Worm (Caenorhabditis elegans) whole organism, young adult: ENCODE results near the gene doxa-1.

Experiments used
- B0035.1 ChIP-seq: sonication (generic microtip); optimal IDR thresholded peaks from 2 replicates; lab custom pipeline; 2016; ENCODE audit warnings: missing genetic modification characterization, mild to moderate bottlenecking, missing compliant biosample characterization, missing genotype, missing genetic modification reagents
- F10E7.11 ChIP-seq: sonication (generic microtip); optimal IDR thresholded peaks from 2 replicates; lab custom pipeline; 2017; ENCODE audit warnings: mild to moderate bottlenecking, missing genetic modification characterization, moderate library complexity, missing compliant biosample characterization
- F23B12.7 ChIP-seq: sonication (generic microtip); optimal IDR thresholded peaks from 2 replicates; lab custom pipeline; 2017; ENCODE audit warnings: missing genetic modification characterization, mild to moderate bottlenecking, missing compliant biosample characterization, antibody characterized with exemption, moderate library complexity; ENCODE audit not compliant: insufficient read depth
- F33H1.4 ChIP-seq: fragments of 200-800 bp; sonication (Bioruptor generic); IDR thresholded peaks from 2 replicates; pipeline ENCODE4 v1.3.6; 2022; ENCODE audit warnings: missing genetic modification reagents, missing genetic modification characterization, missing compliant biosample characterization
- F39B2.1 ChIP-seq: fragments of 200-800 bp; sonication (Bioruptor generic); IDR thresholded peaks from 2 replicates; pipeline ENCODE4 v1.3.6; 2022; ENCODE audit warnings: missing genetic modification reagents, missing genetic modification characterization, missing compliant biosample characterization
- F57A8.1 ChIP-seq: fragments of 200-800 bp; sonication (Bioruptor generic); optimal IDR thresholded peaks from 2 replicates; lab custom pipeline; 2018; ENCODE audit warnings: mild to moderate bottlenecking, missing genetic modification characterization, moderate library complexity, missing compliant biosample characterization
- K11D2.4 ChIP-seq: fragments of 200-800 bp; sonication (Bioruptor generic); IDR thresholded peaks from 2 replicates; pipeline ENCODE4 v1.3.6; 2022; ENCODE audit warnings: missing genetic modification reagents, missing genetic modification characterization, missing compliant biosample characterization
- akir-1 ChIP-seq: fragments of 200-800 bp; sonication (Bioruptor generic); optimal IDR thresholded peaks from 2 replicates; lab custom pipeline; 2018; ENCODE audit warnings: mild to moderate bottlenecking, missing genetic modification characterization, moderate library complexity, missing compliant biosample characterization
- ama-1 ChIP-seq, 3 experiments: fragments of 150-350 bp in 1 of 3; sonication (generic microtip) in 2 of 3; optimal IDR thresholded peaks; 2 replicates each; lab custom pipeline; 2014 to 2018; ENCODE audit warnings: missing biosample characterization in 2 of 3, missing genetic modification characterization in 2 of 3, missing genetic modification reagents in 2 of 3
- atf-7 ChIP-seq: sonication (generic microtip); optimal IDR thresholded peaks from 2 replicates; lab custom pipeline; 2017; ENCODE audit warnings: mild to moderate bottlenecking, missing genetic modification characterization, missing compliant biosample characterization
- attf-3 ChIP-seq: fragments of 200-800 bp; sonication (Bioruptor generic); conservative IDR thresholded peaks from 2 replicates; pipeline ENCODE4 v1.3.6; 2022; ENCODE audit warnings: missing genetic modification reagents, missing genetic modification characterization, missing compliant biosample characterization
- bed-2 ChIP-seq: fragments of 200-800 bp; sonication (Bioruptor generic); IDR thresholded peaks from 2 replicates; pipeline ENCODE4 v1.3.6; 2022; ENCODE audit warnings: missing genetic modification reagents, missing genetic modification characterization, missing compliant biosample characterization
- ccch-3 ChIP-seq: fragments of 200-800 bp; sonication (Bioruptor generic); optimal IDR thresholded peaks from 2 replicates; lab custom pipeline; 2018; ENCODE audit warnings: mild to moderate bottlenecking, missing genetic modification characterization, missing compliant biosample characterization
- cebp-1 ChIP-seq, 2 experiments: fragments of 200-800 bp in 1 of 2; sonication (Bioruptor generic) in 1 of 2; sonication (generic microtip) in 1 of 2; IDR thresholded peaks in 1 of 2; optimal IDR thresholded peaks in 1 of 2; 2 replicates each; pipeline versions ENCODE4 v1.3.6 to Lab custom; 2017 to 2022; ENCODE audit warnings: missing compliant biosample characterization in 2 of 2, missing genetic modification characterization in 2 of 2, mild to moderate bottlenecking in 1 of 2, missing genetic modification reagents in 1 of 2, moderate library complexity in 1 of 2
- ceh-100 ChIP-seq: fragments of 200-800 bp; sonication (Bioruptor generic); IDR thresholded peaks from 2 replicates; pipeline ENCODE4 v1.3.6; 2022; ENCODE audit warnings: missing genetic modification reagents, missing genetic modification characterization, missing compliant biosample characterization
- ceh-27 ChIP-seq: fragments of 200-800 bp; sonication (Bioruptor generic); optimal IDR thresholded peaks from 2 replicates; lab custom pipeline; 2018; ENCODE audit warnings: mild to moderate bottlenecking, missing genetic modification characterization, moderate library complexity, missing compliant biosample characterization
- ceh-40 ChIP-seq: fragments of 200-800 bp; sonication (Bioruptor generic); IDR thresholded peaks from 2 replicates; pipeline ENCODE4 v1.3.6; 2022; ENCODE audit warnings: missing genetic modification characterization, missing compliant biosample characterization
- ceh-79 ChIP-seq: sonication (generic microtip); optimal IDR thresholded peaks from 2 replicates; lab custom pipeline; 2017; ENCODE audit warnings: mild to moderate bottlenecking, missing genetic modification characterization, missing compliant biosample characterization
- dpff-1 ChIP-seq: sonication (generic microtip); optimal IDR thresholded peaks from 2 replicates; lab custom pipeline; 2017; ENCODE audit warnings: mild to moderate bottlenecking, missing genetic modification characterization, missing compliant biosample characterization
- egl-18 ChIP-seq: fragments of 200-800 bp; sonication (Bioruptor generic); IDR thresholded peaks from 2 replicates; pipeline ENCODE4 v1.3.6; 2022; ENCODE audit warnings: missing genetic modification reagents, missing genetic modification characterization, missing compliant biosample characterization
- egl-44 ChIP-seq: fragments of 200-800 bp; sonication (Bioruptor generic); IDR thresholded peaks from 2 replicates; pipeline ENCODE4 v1.3.6; 2022; ENCODE audit warnings: missing genetic modification reagents, missing genetic modification characterization, missing compliant biosample characterization
- hmg-1.2 ChIP-seq: fragments of 200-800 bp; sonication (Bioruptor generic); IDR thresholded peaks from 2 replicates; pipeline ENCODE4 v1.3.6; 2022; ENCODE audit warnings: missing genetic modification reagents, missing genetic modification characterization, missing compliant biosample characterization
- lag-1 ChIP-seq: fragments of 200-800 bp; sonication (Bioruptor generic); IDR thresholded peaks from 2 replicates; pipeline ENCODE4 v1.3.6; 2022; ENCODE audit warnings: missing genetic modification reagents, missing genetic modification characterization, missing compliant biosample characterization
- let-607 ChIP-seq, 2 experiments: fragments of 200-800 bp in 1 of 2; sonication (Bioruptor generic) in 1 of 2; sonication (generic microtip) in 1 of 2; optimal IDR thresholded peaks; 2 replicates each; lab custom pipeline; 2016 to 2018; ENCODE audit warnings: mild to moderate bottlenecking in 2 of 2, missing compliant biosample characterization in 2 of 2, missing genetic modification characterization in 2 of 2, moderate library complexity in 2 of 2, missing genotype in 1 of 2
- lin-26 ChIP-seq: fragments of 200-800 bp; sonication (Bioruptor generic); IDR thresholded peaks from 2 replicates; pipeline ENCODE4 v1.3.6; 2022; ENCODE audit warnings: missing genetic modification reagents, missing genetic modification characterization, missing compliant biosample characterization
- lsl-1 ChIP-seq: fragments of 200-800 bp; sonication (Bioruptor generic); optimal IDR thresholded peaks from 2 replicates; lab custom pipeline; 2018; ENCODE audit warnings: mild to moderate bottlenecking, missing genetic modification characterization, moderate library complexity, missing compliant biosample characterization
- lsy-27 ChIP-seq: sonication (generic microtip); optimal IDR thresholded peaks from 2 replicates; lab custom pipeline; 2017; ENCODE audit warnings: missing genetic modification characterization, mild to moderate bottlenecking, missing compliant biosample characterization, antibody characterized with exemption, missing genotype, borderline replicate concordance; ENCODE audit not compliant: insufficient read depth
- madf-8 ChIP-seq: fragments of 200-800 bp; sonication (Bioruptor generic); conservative IDR thresholded peaks from 2 replicates; pipeline ENCODE4 v1.3.6; 2022; ENCODE audit warnings: missing genetic modification reagents, missing genetic modification characterization, missing compliant biosample characterization
- nhr-120 ChIP-seq: fragments of 200-800 bp; sonication (Bioruptor generic); IDR thresholded peaks from 2 replicates; pipeline ENCODE4 v1.3.6; 2022; ENCODE audit warnings: missing genetic modification characterization, missing compliant biosample characterization
- nhr-179 ChIP-seq: sonication (generic microtip); optimal IDR thresholded peaks from 2 replicates; lab custom pipeline; 2016; ENCODE audit warnings: mild to moderate bottlenecking, missing genetic modification characterization, missing compliant biosample characterization
- nhr-27 ChIP-seq: fragments of 200-800 bp; sonication (Bioruptor generic); optimal IDR thresholded peaks from 2 replicates; lab custom pipeline; 2018; ENCODE audit warnings: mild to moderate bottlenecking, missing genetic modification characterization, moderate library complexity, missing compliant biosample characterization
- pbrm-1 ChIP-seq: fragments of 200-800 bp; sonication (Bioruptor generic); IDR thresholded peaks from 2 replicates; pipeline ENCODE4 v1.3.6; 2022; ENCODE audit warnings: missing genetic modification reagents, missing genetic modification characterization, missing compliant biosample characterization
- sea-2 ChIP-seq: fragments of 200-800 bp; sonication (Bioruptor generic); IDR thresholded peaks from 2 replicates; pipeline ENCODE4 v1.3.6; 2022; ENCODE audit warnings: missing genetic modification characterization, missing compliant biosample characterization
- somi-1 ChIP-seq: fragments of 200-800 bp; sonication (Bioruptor generic); optimal IDR thresholded peaks from 2 replicates; lab custom pipeline; 2018; ENCODE audit warnings: mild to moderate bottlenecking, missing genetic modification characterization, missing compliant biosample characterization
- ztf-25 ChIP-seq: fragments of 200-800 bp; sonication (Bioruptor generic); IDR thresholded peaks from 2 replicates; pipeline ENCODE4 v1.3.6; 2022; ENCODE audit warnings: missing genetic modification reagents, missing genetic modification characterization, missing compliant biosample characterization
- ztf-26 ChIP-seq: sonication (generic microtip); optimal IDR thresholded peaks from 2 replicates; lab custom pipeline; 2017; ENCODE audit warnings: missing genetic modification characterization, missing compliant biosample characterization
- ztf-6 ChIP-seq: fragments of 200-800 bp; sonication (Bioruptor generic); IDR thresholded peaks from 2 replicates; pipeline ENCODE4 v1.3.6; 2022; ENCODE audit warnings: missing genetic modification reagents, missing genetic modification characterization, missing compliant biosample characterization

doxa-1 gene

ce11 chrIII:8580802-8581201 lies at the start of gene doxa-1:
Gene doxa-1, plus strand, starts transcription at chrIII:8581102.
- no peak for TF ChIP-seq ceh-79 (tag; lab: Kevin White, UChicago)
- TF ChIP-seq K11D2.4 (GFP tag; lab: Robert Waterston, UW), result no peak
- TF ChIP-seq dpff-1 (tag; lab: Kevin White, UChicago), result no peak
- TF ChIP-seq let-607 (tag; optimal IDR thresholded peaks at IDR 0.05; lab: Kevin White, UChicago), result no peak
- no peak for TF ChIP-seq nhr-27 (tag; lab: Kevin White, UChicago)
- TF ChIP-seq pbrm-1 (GFP tag; lab: Robert Waterston, UW), result no peak
- no peak for TF ChIP-seq hmg-1.2
- no peak for TF ChIP-seq nhr-179 (tag; lab: Kevin White, UChicago)
- TF ChIP-seq ztf-25, result no peak
- no peak for TF ChIP-seq ama-1 (optimal IDR thresholded peaks at IDR 0.05; lab: Kevin White, UChicago)
- TF ChIP-seq ama-1 (GFP tag; optimal IDR thresholded peaks at IDR 0.05; lab: Kevin White, UChicago), result no peak
- TF ChIP-seq cebp-1 (GFP tag; IDR thresholded peaks at IDR 0.05; lab: Robert Waterston, UW), result no peak
- no peak for TF ChIP-seq cebp-1 (tag; optimal IDR thresholded peaks at IDR 0.05; lab: Kevin White, UChicago)
- TF ChIP-seq F23B12.7 (tag; lab: Kevin White, UChicago), result no peak
- no peak for TF ChIP-seq ceh-100 (GFP tag; lab: Robert Waterston, UW)
- TF ChIP-seq egl-18 (GFP tag; lab: Robert Waterston, UW), result no peak
- no peak for TF ChIP-seq F57A8.1
- no peak for TF ChIP-seq F33H1.4 (GFP tag; lab: Robert Waterston, UW)
- TF ChIP-seq ceh-40 (GFP tag; lab: Robert Waterston, UW), result no peak
- TF ChIP-seq madf-8, result no peak
- TF ChIP-seq egl-44, result no peak

- TF ChIP-seq lin-26 (no peak), nhr-120 (GFP tag; lab: Robert Waterston, UW) (no peak), atf-7 (tag; lab: Kevin White, UChicago) (no peak), F39B2.1 (GFP tag; lab: Robert Waterston, UW) (no peak), somi-1 (GFP tag; lab: Kevin White, UChicago) (no peak), sea-2 (GFP tag; lab: Robert Waterston, UW) (no peak), B0035.1 (no peak), akir-1 (GFP tag; lab: Kevin White, UChicago) (no peak), lsl-1 (no peak), ccch-3 (GFP tag; lab: Kevin White, UChicago) (no peak), lsy-27 (tag; lab: Kevin White, UChicago) (no peak), cebp-1 (GFP tag; IDR thresholded peaks at IDR 0.05; lab: Robert Waterston, UW) (no peak), cebp-1 (tag; optimal IDR thresholded peaks at IDR 0.05; lab: Kevin White, UChicago) (no peak), ceh-27 (no peak), F10E7.11 (no peak), attf-3 (GFP tag; lab: Robert Waterston, UW) (no peak)
These were observed 47.0 kb upstream of the doxa-1 start for ce11 chrIII:8533900-8534299.

ce11 chrIII:8534647-8535181 lies 46.2 kb upstream of the doxa-1 start, which contains the start of gene trp-1:
Gene trp-1, plus strand, starts transcription at chrIII:8535131.
- TF ChIP-seq lag-1 (GFP tag; lab: Robert Waterston, UW) (no peak), ztf-6 (GFP tag; lab: Robert Waterston, UW) (no peak), bed-2 (GFP tag; lab: Robert Waterston, UW) (no peak), ztf-26 (no peak)
